Fruit fly (Drosophila melanogaster) whole organism, embryonic: ENCODE data around the gene Gr97a.
A peak's percentile ranks its signal among the peaks of the same experiment; 100 is the strongest.

Experiments used
- Awh ChIP-seq: fragments of 200-800 bp; sonication (Bioruptor generic); IDR thresholded peaks from 2 replicates; pipeline ENCODE4, ENCODE4 v1.3.6; 2022; ENCODE audit warnings: missing biosample characterization, missing genetic modification characterization
- CG10209 ChIP-seq: fragments of 200-800 bp; sonication (Bioruptor generic); optimal IDR thresholded peaks from 3 replicates; lab custom pipeline; 2017; ENCODE audit warnings: missing biosample characterization, mild to moderate bottlenecking, missing genetic modification characterization, missing genetic modification reagents
- CG10321 ChIP-seq: fragments of 200-800 bp; sonication (Bioruptor generic); IDR thresholded peaks from 2 replicates; pipeline ENCODE4 v1.3.6; 2022; ENCODE audit warnings: missing biosample characterization, missing genetic modification characterization
- CG12299 ChIP-seq: fragments of 200-800 bp; sonication (Bioruptor generic); optimal IDR thresholded peaks from 2 replicates; lab custom pipeline; 2018; ENCODE audit warnings: missing biosample characterization, mild to moderate bottlenecking, missing genetic modification characterization
- CG12769 ChIP-seq: fragments of 200-800 bp; sonication (Bioruptor generic); optimal IDR thresholded peaks from 2 replicates; lab custom pipeline; 2019; ENCODE audit warnings: missing biosample characterization, mild to moderate bottlenecking, missing genetic modification characterization, moderate library complexity
- CG13894 ChIP-seq: fragments of 200-800 bp; sonication (Bioruptor generic); optimal IDR thresholded peaks from 3 replicates; lab custom pipeline; 2018; ENCODE audit warnings: missing biosample characterization, mild to moderate bottlenecking, missing genetic modification characterization, moderate library complexity
- CG5180 ChIP-seq: fragments of 200-800 bp; sonication (Bioruptor generic); optimal IDR thresholded peaks from 3 replicates; lab custom pipeline; 2017; ENCODE audit warnings: missing biosample characterization, missing genetic modification characterization, mild to moderate bottlenecking, moderate library complexity, missing genetic modification reagents
- CG6683 ChIP-seq: fragments of 200-800 bp; sonication (Bioruptor generic); optimal IDR thresholded peaks from 2 replicates; lab custom pipeline; 2017; ENCODE audit warnings: missing biosample characterization, mild to moderate bottlenecking, missing genetic modification characterization, missing genetic modification reagents
- CG6813 ChIP-seq: fragments of 200-800 bp; sonication (Bioruptor generic); optimal IDR thresholded peaks from 2 replicates; lab custom pipeline; 2017; ENCODE audit warnings: missing biosample characterization, missing genetic modification characterization, mild to moderate bottlenecking, moderate library complexity, missing genetic modification reagents
- CG8290 ChIP-seq, 3 experiments: fragments of 200-800 bp; sonication (Bioruptor generic); optimal IDR thresholded peaks; 2 replicates each; lab custom pipeline; 2016 to 2019; ENCODE audit warnings: missing biosample characterization in 3 of 3, missing genetic modification characterization in 3 of 3, mild to moderate bottlenecking in 2 of 3, moderate library complexity in 1 of 3
- CG8924 ChIP-seq: fragments of 200-800 bp; optimal IDR thresholded peaks from 3 replicates; lab custom pipeline; 2019; ENCODE audit warnings: missing biosample characterization, mild to moderate bottlenecking, missing genetic modification characterization, moderate library complexity
- Chrac-16 ChIP-seq: fragments of 200-800 bp; sonication (Bioruptor generic); optimal IDR thresholded peaks from 3 replicates; lab custom pipeline; 2016; ENCODE audit warnings: missing biosample characterization, missing genetic modification characterization
- D19A ChIP-seq: fragments of 200-800 bp; optimal IDR thresholded peaks from 3 replicates; lab custom pipeline; 2019; ENCODE audit warnings: missing biosample characterization, mild to moderate bottlenecking, missing genetic modification characterization, moderate library complexity
- Dip3 ChIP-seq: fragments of 200-800 bp; sonication (Bioruptor generic); optimal IDR thresholded peaks from 3 replicates; lab custom pipeline; 2016; ENCODE audit warnings: missing biosample characterization, missing genetic modification characterization
- Fer1 ChIP-seq: fragments of 200-800 bp; sonication (Bioruptor generic); optimal IDR thresholded peaks from 2 replicates; lab custom pipeline; 2017; ENCODE audit warnings: missing biosample characterization, mild to moderate bottlenecking, missing genetic modification characterization
- Hmr ChIP-seq: fragments of 200-800 bp; sonication (Bioruptor generic); optimal IDR thresholded peaks from 3 replicates; lab custom pipeline; 2017; ENCODE audit warnings: mild to moderate bottlenecking, missing biosample characterization, missing genetic modification reagents, missing genetic modification characterization
- Jarid2 ChIP-seq: fragments of 200-800 bp; sonication (Bioruptor generic); optimal IDR thresholded peaks from 3 replicates; lab custom pipeline; 2017; ENCODE audit warnings: mild to moderate bottlenecking, missing biosample characterization, missing genetic modification reagents, missing genetic modification characterization
- MTF-1 ChIP-seq: fragments of 200-800 bp; sonication (Bioruptor generic); optimal IDR thresholded peaks from 2 replicates; lab custom pipeline; 2018; ENCODE audit warnings: missing biosample characterization, mild to moderate bottlenecking, missing genetic modification characterization, borderline replicate concordance
- Med ChIP-seq: fragments of 200-800 bp; sonication (Bioruptor generic); peaks from one replicate; lab custom pipeline; 2016; ENCODE audit warnings: missing biosample characterization, missing genetic modification characterization, mild to moderate bottlenecking, inconsistent platforms, moderate library complexity
- Nf-YA ChIP-seq: fragments of 200-800 bp; sonication (Bioruptor generic); IDR thresholded peaks from 2 replicates; pipeline ENCODE4 v1.3.6; 2022; ENCODE audit warnings: missing biosample characterization, missing genetic modification characterization
- Oli ChIP-seq: fragments of 200-800 bp; sonication (Bioruptor generic); optimal IDR thresholded peaks from 2 replicates; lab custom pipeline; 2018; ENCODE audit warnings: missing biosample characterization, mild to moderate bottlenecking, missing genetic modification characterization, moderate library complexity
- Optix ChIP-seq: fragments of 200-800 bp; sonication (Bioruptor generic); IDR thresholded peaks from 3 replicates; pipeline ENCODE4 v1.3.6; 2022; ENCODE audit warnings: missing biosample characterization, missing genetic modification characterization
- Ssrp ChIP-seq: fragments of 200-800 bp; sonication (Bioruptor generic); optimal IDR thresholded peaks from 2 replicates; lab custom pipeline; 2018; ENCODE audit warnings: missing biosample characterization, mild to moderate bottlenecking, missing genetic modification characterization, moderate library complexity
- Xrp1 ChIP-seq: fragments of 200-800 bp; sonication (Bioruptor generic); IDR thresholded peaks from 2 replicates; pipeline ENCODE4 v1.3.6; 2022; ENCODE audit warnings: missing biosample characterization, missing genetic modification characterization
- YL-1 ChIP-seq: fragments of 200-800 bp; sonication (Bioruptor generic); optimal IDR thresholded peaks from 3 replicates; lab custom pipeline; 2017; ENCODE audit warnings: missing biosample characterization, mild to moderate bottlenecking, missing genetic modification characterization
- abd-A ChIP-seq: fragments of 200-800 bp; sonication (Bioruptor generic); optimal IDR thresholded peaks from 3 replicates; lab custom pipeline; 2019; ENCODE audit warnings: missing biosample characterization, mild to moderate bottlenecking, missing genetic modification characterization, moderate library complexity
- btn ChIP-seq: fragments of 200-800 bp; sonication (Bioruptor generic); optimal IDR thresholded peaks from 2 replicates; lab custom pipeline; 2016; ENCODE audit warnings: missing biosample characterization, missing genetic modification characterization
- chinmo ChIP-seq: fragments of 200-800 bp; sonication (Bioruptor generic); IDR thresholded peaks from 4 replicates; pipeline ENCODE4 v1.3.6; 2022; ENCODE audit warnings: missing biosample characterization, missing genetic modification characterization; ENCODE audit not compliant: partially characterized antibody
- danr ChIP-seq: fragments of 200-800 bp; sonication (Bioruptor generic); IDR thresholded peaks from 2 replicates; pipeline ENCODE4 v1.3.6; 2022; ENCODE audit warnings: missing biosample characterization, missing genetic modification characterization
- dpn ChIP-seq, 2 experiments: fragments of 200-800 bp; sonication (Bioruptor generic); optimal IDR thresholded peaks; 3 replicates each; lab custom pipeline; 2016; ENCODE audit warnings: missing biosample characterization in 2 of 2, missing genetic modification characterization in 2 of 2
- ems ChIP-seq: fragments of 200-800 bp; sonication (Bioruptor generic); optimal IDR thresholded peaks from 3 replicates; lab custom pipeline; 2016; ENCODE audit warnings: missing biosample characterization, missing genetic modification characterization
- esg ChIP-seq: fragments of 200-800 bp; sonication (Bioruptor generic); conservative IDR thresholded peaks from 2 replicates; pipeline ENCODE4 v1.3.6; 2022; ENCODE audit warnings: missing biosample characterization, missing genetic modification characterization
- eyg ChIP-seq: fragments of 200-800 bp; sonication (Bioruptor generic); optimal IDR thresholded peaks from 3 replicates; lab custom pipeline; 2016; ENCODE audit warnings: missing biosample characterization, missing genetic modification characterization
- gem ChIP-seq: fragments of 200-800 bp; sonication (Bioruptor generic); optimal IDR thresholded peaks from 2 replicates; lab custom pipeline; 2019; ENCODE audit warnings: missing biosample characterization, mild to moderate bottlenecking, missing genetic modification characterization, moderate library complexity
- gfzf ChIP-seq: fragments of 200-800 bp; sonication (Bioruptor generic); optimal IDR thresholded peaks from 2 replicates; lab custom pipeline; 2016; ENCODE audit warnings: missing biosample characterization, mild to moderate bottlenecking, missing genetic modification characterization, moderate library complexity
- gro ChIP-seq: fragments of 200-800 bp; sonication (Bioruptor generic); optimal IDR thresholded peaks from 2 replicates; lab custom pipeline; 2016; ENCODE audit warnings: missing biosample characterization, missing genetic modification characterization
- hb ChIP-seq: fragments of 200-800 bp; sonication (Bioruptor generic); IDR thresholded peaks from 3 replicates; pipeline ENCODE4 v1.3.6; 2022; ENCODE audit warnings: missing biosample characterization, missing genetic modification characterization; ENCODE audit not compliant: partially characterized antibody
- mirr ChIP-seq: fragments of 200-800 bp; sonication (Bioruptor generic); optimal IDR thresholded peaks from 3 replicates; lab custom pipeline; 2018; ENCODE audit warnings: missing biosample characterization, mild to moderate bottlenecking, missing genetic modification characterization
- nau ChIP-seq: fragments of 200-800 bp; sonication (Bioruptor generic); optimal IDR thresholded peaks from 3 replicates; lab custom pipeline; 2017; ENCODE audit warnings: missing biosample characterization, mild to moderate bottlenecking, missing genetic modification characterization, missing genetic modification reagents
- onecut ChIP-seq: fragments of 200-800 bp; sonication (Bioruptor generic); IDR thresholded peaks from 2 replicates; pipeline ENCODE4 v1.3.6; 2022; ENCODE audit warnings: missing biosample characterization, missing genetic modification characterization
- row ChIP-seq: fragments of 200-800 bp; sonication (Bioruptor generic); IDR thresholded peaks from 3 replicates; pipeline ENCODE4 v1.3.6; 2022; ENCODE audit warnings: missing biosample characterization, missing genetic modification characterization
- sd ChIP-seq: fragments of 200-800 bp; sonication (Bioruptor generic); optimal IDR thresholded peaks from 3 replicates; lab custom pipeline; 2018; ENCODE audit warnings: missing biosample characterization, mild to moderate bottlenecking, missing genetic modification characterization, moderate library complexity
- sens-2 ChIP-seq: fragments of 200-800 bp; sonication (Bioruptor generic); IDR thresholded peaks from 2 replicates; pipeline ENCODE4 v1.3.6; 2022; ENCODE audit warnings: missing biosample characterization, missing genetic modification characterization
- sisA ChIP-seq: fragments of 200-800 bp; sonication (Bioruptor generic); IDR thresholded peaks from 2 replicates; pipeline ENCODE4 v1.3.6; 2022; ENCODE audit warnings: missing biosample characterization, missing genetic modification characterization
- stwl ChIP-seq: fragments of 200-800 bp; sonication (Bioruptor generic); optimal IDR thresholded peaks from 3 replicates; lab custom pipeline; 2018; ENCODE audit warnings: missing biosample characterization, mild to moderate bottlenecking, missing genetic modification characterization, moderate library complexity
- tgo ChIP-seq: fragments of 200-800 bp; sonication (Bioruptor generic); IDR thresholded peaks from 3 replicates; pipeline ENCODE4 v1.3.6; 2022; ENCODE audit warnings: missing biosample characterization, missing genetic modification characterization
- vvl ChIP-seq: fragments of 200-800 bp; sonication (Bioruptor generic); IDR thresholded peaks from 2 replicates; pipeline ENCODE4 v1.3.6; 2022; ENCODE audit warnings: missing biosample characterization, missing genetic modification characterization
- yki ChIP-seq: fragments of >200 bp; optimal IDR thresholded peaks from 3 replicates; lab custom pipeline; 2018
- z ChIP-seq: fragments of 200-800 bp; sonication (Bioruptor generic); IDR thresholded peaks from 3 replicates; pipeline ENCODE4 v1.3.6; 2022; ENCODE audit warnings: missing biosample characterization, missing genetic modification characterization

Gene Gr97a

DNA sequence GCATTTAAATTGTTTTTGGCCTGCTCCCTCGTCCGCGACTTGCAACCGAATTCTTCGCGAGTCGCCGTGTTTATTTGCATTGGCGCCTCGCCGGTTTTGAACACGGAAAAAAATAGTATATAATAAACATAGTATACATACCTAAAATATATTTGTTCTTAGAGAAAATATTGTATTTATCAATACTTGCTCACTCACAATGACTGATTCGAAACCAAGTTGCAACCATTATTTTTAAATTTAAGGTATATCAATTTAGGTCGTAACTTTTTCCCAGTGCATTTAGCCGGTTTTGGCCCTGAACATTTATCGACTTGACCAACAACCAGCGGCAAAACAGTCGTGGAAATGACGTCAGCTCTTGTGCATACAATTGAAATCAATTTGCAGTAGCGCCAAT lies 37.9 kb downstream of the Gr97a start (continued):
- TF ChIP-seq CG10321 (no peak), esg (GFP tag; lab: Robert Waterston, UW) (0 out of 2 replicates have a peak, but pooled peaks have one; percentile 23), hb (GFP tag; lab: Robert Waterston, UW) (no peak), tgo (peak; percentile 34; the same call in 2 of the 3 replicates), sens-2 (GFP tag; lab: Robert Waterston, UW) (no peak), gfzf (no peak), Xrp1 (GFP tag; lab: Robert Waterston, UW) (peak; percentile 27; the same call in 1 of the 2 replicates), nau (GFP tag; lab: Kevin White, UChicago) (no peak), Hmr (GFP tag; lab: Kevin White, UChicago) (peak; percentile 39), Nf-YA (GFP tag; lab: Robert Waterston, UW) (no peak), mirr (GFP tag; lab: Kevin White, UChicago) (no peak), CG12299 (tag; lab: Kevin White, UChicago) (peak; percentile 15), danr (GFP tag; lab: Robert Waterston, UW) (no peak), onecut (peak; percentile 14; the same call in 1 of the 2 replicates), ems (GFP tag; lab: Kevin White, UChicago) (peak; percentile 33), stwl (tag; lab: Kevin White, UChicago) (no peak), row (GFP tag; lab: Robert Waterston, UW) (peak; percentile 68), z (GFP tag; lab: Robert Waterston, UW) (no peak), CG5180 (peak; percentile 30), MTF-1 (no peak), Ssrp (tag; lab: Kevin White, UChicago) (peak; percentile 68), gro (GFP tag; lab: Kevin White, UChicago) (no peak), YL-1 (GFP tag; lab: Kevin White, UChicago) (no peak)

DNA sequence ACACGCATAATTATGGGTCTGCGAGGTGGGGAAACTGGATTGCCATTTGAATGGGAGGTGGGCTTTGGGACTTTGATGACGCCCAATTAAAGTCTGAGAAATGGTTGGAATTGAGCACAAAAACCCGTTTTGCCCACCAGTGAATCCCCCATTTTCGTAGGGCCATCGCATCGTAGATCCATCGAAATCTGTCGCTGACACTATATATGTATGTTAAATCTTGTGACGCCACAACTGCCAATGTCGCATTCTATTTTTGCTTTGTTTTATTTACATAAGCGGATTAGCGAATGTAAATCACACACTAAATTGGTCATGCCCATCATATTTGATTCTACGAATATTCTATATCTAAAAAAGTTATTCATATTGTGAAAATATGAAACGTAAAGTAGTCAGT lies 39.8 kb downstream of the Gr97a start:
- TF ChIP-seq sd (tag; lab: Kevin White, UChicago): peak; percentile 9
- peak; percentile 81; the same call in 1 of the 4 replicates for TF ChIP-seq chinmo (GFP tag; lab: Robert Waterston, UW)
- peak; percentile 58 for TF ChIP-seq abd-A (tag; lab: Kevin White, UChicago)
- peak; percentile 40 for TF ChIP-seq Med
- TF ChIP-seq CG13894 (tag; lab: Kevin White, UChicago): peak; percentile 76
- TF ChIP-seq CG8290 (GFP tag; optimal IDR thresholded peaks at IDR 0.05; lab: Kevin White, UChicago): no peak
- no peak for TF ChIP-seq CG8290 (tag; optimal IDR thresholded peaks at IDR 0.05; lab: Kevin White, UChicago)
- peak; percentile 74 for TF ChIP-seq CG12769 (tag; lab: Kevin White, UChicago)
- no peak for TF ChIP-seq Chrac-16

DNA sequence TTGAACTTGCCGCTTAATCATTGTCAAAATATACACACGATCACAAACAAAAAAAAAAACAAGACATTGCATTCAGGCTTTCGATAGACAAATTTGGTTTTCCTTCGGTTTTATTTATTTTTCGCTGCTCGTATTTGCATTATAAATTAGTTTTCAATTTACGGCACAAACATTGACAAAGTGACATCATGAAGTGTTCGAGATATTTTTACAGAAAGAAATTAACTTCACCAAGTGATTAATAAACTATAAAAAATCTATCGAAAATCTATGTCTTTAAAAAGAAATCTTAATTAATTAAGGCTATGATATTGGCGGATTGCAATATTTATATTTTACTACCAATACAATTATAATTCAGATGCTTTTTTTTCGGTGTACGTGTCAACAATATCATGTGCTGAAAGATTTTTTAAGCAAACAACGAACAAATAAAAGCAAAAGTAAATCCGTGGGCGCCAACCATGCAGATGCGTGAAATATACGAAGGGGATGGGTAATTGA lies 42.4 kb downstream of the Gr97a start:
- TF ChIP-seq CG10209 (GFP tag; lab: Kevin White, UChicago) (peak; percentile 29), eyg (GFP tag; lab: Kevin White, UChicago) (peak; percentile 49), Awh (GFP tag; lab: Robert Waterston, UW) (0 out of 2 replicates have a peak, but pooled peaks have one; percentile 13), Jarid2 (GFP tag; lab: Kevin White, UChicago) (peak; percentile 55), CG6683 (GFP tag; lab: Kevin White, UChicago) (peak; percentile 28), vvl (GFP tag; lab: Robert Waterston, UW) (peak; percentile 68), Dip3 (GFP tag; lab: Kevin White, UChicago) (no peak), dpn (GFP tag; optimal IDR thresholded peaks at IDR 0.05; lab: Kevin White, UChicago) (peak in 1 of 2 experiments; percentile 2), D19A (tag; lab: Kevin White, UChicago) (no peak), CG6813 (GFP tag; lab: Kevin White, UChicago) (peak; percentile 76), gem (tag; lab: Kevin White, UChicago) (peak; percentile 73), Oli (tag; lab: Kevin White, UChicago) (peak; percentile 8), yki (lab: Kevin White, UChicago) (no peak), btn (GFP tag; lab: Kevin White, UChicago) (no peak), CG8924 (tag; lab: Kevin White, UChicago) (peak; percentile 41), Fer1 (peak; percentile 74), sisA (no peak), Optix (GFP tag; lab: Robert Waterston, UW) (no peak)
